Worm (Caenorhabditis elegans) whole organism, late embryonic: ENCODE data around the gene lips-9.

Source experiments
- Y22D7AL.16 ChIP-seq: sonication (generic microtip); optimal IDR thresholded peaks from 2 replicates; lab custom pipeline; 2016; ENCODE audit warnings: missing genetic modification characterization, missing compliant biosample characterization
- ceh-14 ChIP-seq: sonication (generic microtip); optimal IDR thresholded peaks from 2 replicates; lab custom pipeline; 2016; ENCODE audit warnings: missing genotype, missing genetic modification characterization, missing compliant biosample characterization
- ceh-19 ChIP-seq: fragments of 200-800 bp; sonication (Bioruptor generic); optimal IDR thresholded peaks from 2 replicates; lab custom pipeline; 2018; ENCODE audit warnings: mild to moderate bottlenecking, missing genetic modification characterization, missing compliant biosample characterization
- ceh-48 ChIP-seq: sonication (generic microtip); optimal IDR thresholded peaks from 2 replicates; lab custom pipeline; 2016; ENCODE audit warnings: missing genetic modification characterization, inconsistent platforms, missing compliant biosample characterization
- che-1 ChIP-seq: sonication (generic microtip); optimal IDR thresholded peaks from 2 replicates; lab custom pipeline; 2016; ENCODE audit warnings: mild to moderate bottlenecking, missing genetic modification characterization, missing compliant biosample characterization
- hlh-15 ChIP-seq: sonication (generic microtip); optimal IDR thresholded peaks from 2 replicates; lab custom pipeline; 2016; ENCODE audit warnings: missing genetic modification characterization, missing compliant biosample characterization
- pat-9 ChIP-seq: fragments of 200-800 bp; sonication (Bioruptor generic); optimal IDR thresholded peaks from 2 replicates; lab custom pipeline; 2018; ENCODE audit warnings: mild to moderate bottlenecking, missing genetic modification characterization, moderate library complexity, missing compliant biosample characterization
- pha-4 ChIP-seq: fragments of 150-350 bp; optimal IDR thresholded peaks from 2 replicates; lab custom pipeline; 2018; ENCODE audit warnings: missing biosample characterization, missing genetic modification reagents, missing genetic modification characterization
- rnt-1 ChIP-seq: sonication (generic microtip); optimal IDR thresholded peaks from 2 replicates; lab custom pipeline; 2016; ENCODE audit warnings: missing genetic modification characterization, missing compliant biosample characterization
- tbx-2 ChIP-seq: sonication (generic microtip); optimal IDR thresholded peaks from 2 replicates; lab custom pipeline; 2016; ENCODE audit warnings: missing genetic modification characterization, missing compliant biosample characterization

DNA sequence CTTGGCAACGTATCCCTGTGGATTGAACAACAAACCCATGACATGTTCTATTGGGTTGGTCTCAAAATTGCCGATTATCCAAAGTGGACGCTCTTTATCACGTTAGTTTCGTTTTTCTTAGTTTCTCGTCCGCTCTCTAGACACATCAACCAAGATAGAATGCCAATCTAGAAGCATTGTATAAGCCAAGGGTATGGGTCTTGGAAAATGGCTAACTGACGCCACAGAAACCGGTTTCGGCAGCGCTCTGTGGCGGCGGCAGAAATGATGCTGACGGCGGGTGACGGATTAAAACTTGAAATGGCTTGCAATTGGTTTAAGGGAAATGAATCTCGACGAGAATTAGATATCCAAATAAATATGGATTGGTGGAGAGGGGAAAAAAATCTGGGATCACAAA, 30.4 kb upstream of the lips-9 start:
- no peak for TF ChIP-seq ceh-14 (tag; lab: Kevin White, UChicago)
- no peak for TF ChIP-seq Y22D7AL.16 (tag; lab: Kevin White, UChicago)
- TF ChIP-seq pat-9 (tag; lab: Kevin White, UChicago): no peak
- no peak for TF ChIP-seq ceh-19 (GFP tag; lab: Kevin White, UChicago)
- no peak for TF ChIP-seq hlh-15
- TF ChIP-seq rnt-1 (tag; lab: Kevin White, UChicago): no peak
- TF ChIP-seq pha-4 (tag; lab: Kevin White, UChicago): no peak
- no peak for TF ChIP-seq ceh-48
- no peak for TF ChIP-seq tbx-2 (tag; lab: Kevin White, UChicago)
- TF ChIP-seq che-1 (tag; lab: Kevin White, UChicago): no peak
